Worm (Caenorhabditis elegans): ENCODE data around the gene T25F10.3.
A peak's percentile ranks its signal among the peaks of the same experiment; 100 is the strongest.

The T25F10.3 gene

DNA sequence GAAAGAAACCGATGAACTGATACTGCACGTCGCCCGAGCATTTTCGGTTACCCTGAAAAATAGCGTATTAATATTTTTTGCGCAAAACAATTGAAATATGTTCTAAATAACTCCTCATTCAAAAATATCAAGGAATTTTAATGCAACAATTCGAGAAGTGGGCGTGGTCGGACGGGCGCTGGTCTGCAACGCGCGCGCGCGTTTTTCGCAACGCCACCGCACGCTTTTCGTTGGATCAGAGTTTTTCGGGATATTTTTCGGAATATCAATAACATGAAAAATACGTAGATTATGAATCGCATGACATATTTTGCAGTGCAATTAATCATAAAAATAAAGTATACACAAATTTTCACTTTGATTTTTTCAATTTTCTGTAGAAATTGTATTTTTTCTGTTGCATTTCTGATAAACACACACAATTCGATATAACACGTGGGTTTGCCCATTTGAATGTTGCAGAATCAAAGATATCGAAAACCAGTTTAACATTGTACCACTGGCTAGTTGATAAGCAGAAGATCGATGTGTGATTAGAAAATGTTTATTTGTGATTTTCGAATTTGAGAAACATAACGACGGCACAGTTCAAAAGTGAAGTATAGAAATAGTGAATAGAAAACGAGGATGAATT is 35.7 kb upstream of the T25F10.3 start, which contains the start of gene dlst-1 (continued):
- TF ChIP-seq sdz-12 (GFP tag; optimal IDR thresholded peaks at IDR 0.05) (no peak), madf-5 (GFP tag; IDR thresholded peaks at IDR 0.05) (no peak), Y5F2A.4 (GFP tag; optimal IDR thresholded peaks at IDR 0.05) (no peak), lin-15B (tag; optimal IDR thresholded peaks at IDR 0.05) (no peak), hif-1 (tag; optimal IDR thresholded peaks at IDR 0.05) (no peak), daf-12 (tag; optimal IDR thresholded peaks at IDR 0.05) (no peak), nhr-11 (tag; optimal IDR thresholded peaks at IDR 0.05) (no peak), T26A8.4 (GFP tag; IDR thresholded peaks at IDR 0.05) (no peak), nhr-111 (GFP tag; optimal IDR thresholded peaks at IDR 0.05) (no peak), nhr-41 (GFP tag; IDR thresholded peaks at IDR 0.05) (no peak), lim-7 (GFP tag; IDR thresholded peaks at IDR 0.05) (no peak), attf-4 (tag; optimal IDR thresholded peaks at IDR 0.05) (no peak), F37D6.2 (tag; optimal IDR thresholded peaks at IDR 0.05) (no peak), ceh-32 (tag; optimal IDR thresholded peaks at IDR 0.05; ENCODE audit: poor library complexity) (no peak), aly-2 (tag; optimal IDR thresholded peaks at IDR 0.05) (no peak), ceh-62 (tag; optimal IDR thresholded peaks at IDR 0.05) (no peak), unc-130 (GFP tag; optimal IDR thresholded peaks at IDR 0.05) (peak; percentile 33), hlh-30 (tag; optimal IDR thresholded peaks at IDR 0.05; ENCODE audit: insufficient read depth) (no peak), madf-9 (GFP tag; conservative IDR thresholded peaks at IDR 0.05) (no peak), Y105C5A.15 (GFP tag; IDR thresholded peaks at IDR 0.05) (no peak), nhr-237 (tag; optimal IDR thresholded peaks at IDR 0.05) (no peak), tra-1 (GFP tag; IDR thresholded peaks at IDR 0.05) (no peak), dve-1 (tag; optimal IDR thresholded peaks at IDR 0.05; ENCODE audit: insufficient read depth) (peak; percentile 45), Y48G9A.11 (GFP tag; IDR thresholded peaks at IDR 0.05) (peak; percentile 79), mdt-29 (GFP tag; IDR thresholded peaks at IDR 0.05) (no peak), spr-3 (GFP tag; optimal IDR thresholded peaks at IDR 0.05) (no peak), ceh-44 (GFP tag; IDR thresholded peaks at IDR 0.05) (no peak), hlh-11 (tag; optimal IDR thresholded peaks at IDR 0.05) (peak; percentile 34), aha-1 (tag) (no peak), snpc-1.2 (GFP tag; IDR thresholded peaks at IDR 0.05) (no peak), zip-2 (tag; optimal IDR thresholded peaks at IDR 0.05) (no peak), nhr-102 (tag; optimal IDR thresholded peaks at IDR 0.05) (peak; percentile 48), cey-2 (tag; optimal IDR thresholded peaks at IDR 0.05; ENCODE audit: borderline replicate concordance, insufficient read depth) (no peak), mxl-2 (GFP tag; conservative IDR thresholded peaks at IDR 0.05) (no peak), duxl-1 (tag; optimal IDR thresholded peaks at IDR 0.05; ENCODE audit: poor library complexity) (peak; percentile 35), unc-39 (tag; optimal IDR thresholded peaks at IDR 0.05) (no peak), saeg-2 (GFP tag; IDR thresholded peaks at IDR 0.05) (no peak), ZK546.5 (tag; optimal IDR thresholded peaks at IDR 0.05) (no peak), pqm-1 (tag; optimal IDR thresholded peaks at IDR 0.05) (no peak), mes-2 (tag; optimal IDR thresholded peaks at IDR 0.05; ENCODE audit: poor library complexity, severe bottlenecking) (peak; percentile 79), nhr-48 (tag; optimal IDR thresholded peaks at IDR 0.05) (peak; percentile 35), zip-11 (GFP tag; IDR thresholded peaks at IDR 0.05) (no peak), zag-1 (tag; optimal IDR thresholded peaks at IDR 0.05) (no peak), zfp-3 (GFP tag; conservative IDR thresholded peaks at IDR 0.05) (no peak), egl-43 (GFP tag; IDR thresholded peaks at IDR 0.05) (no peak), lin-39 (tag; optimal IDR thresholded peaks at IDR 0.05) (no peak), lin-38 (GFP tag; IDR thresholded peaks at IDR 0.05) (peak; percentile 59), tag-97 (GFP tag; IDR thresholded peaks at IDR 0.05) (no peak), nhr-28 (tag; optimal IDR thresholded peaks at IDR 0.05) (no peak), daf-8 (GFP tag; IDR thresholded peaks at IDR 0.05) (no peak)

Data from whole organism, L4 larva.